Worm (Caenorhabditis elegans) whole organism, young adult: ENCODE results near the gene C45G9.15.
A peak's percentile ranks its signal among the peaks of the same experiment; 100 is the strongest.
"Not testable (repeated sequence)": the region's sequence is repeated elsewhere in the genome, so short reads cannot be mapped to it uniquely, and the experiment has no call there.

Experiments
- B0019.2 ChIP-seq: fragments of 200-800 bp; sonication (Bioruptor generic); conservative IDR thresholded peaks from 2 replicates; pipeline ENCODE4 v1.3.6; 2022; ENCODE audit warnings: missing genetic modification reagents, missing genetic modification characterization, missing compliant biosample characterization
- B0261.1 ChIP-seq: sonication (generic microtip); optimal IDR thresholded peaks from 2 replicates; lab custom pipeline; 2016; ENCODE audit warnings: mild to moderate bottlenecking, missing genetic modification characterization, moderate library complexity, missing compliant biosample characterization
- C06A6.2 ChIP-seq: fragments of 200-800 bp; sonication (Bioruptor generic); conservative IDR thresholded peaks from 2 replicates; pipeline ENCODE4 v1.3.6; 2022; ENCODE audit warnings: missing genetic modification characterization, missing compliant biosample characterization
- D2030.7 ChIP-seq: fragments of 200-800 bp; sonication (Bioruptor generic); IDR thresholded peaks from 2 replicates; pipeline ENCODE4 v1.3.6; 2022; ENCODE audit warnings: missing genetic modification reagents, missing genetic modification characterization, missing compliant biosample characterization
- F23B12.7 ChIP-seq: sonication (generic microtip); optimal IDR thresholded peaks from 2 replicates; lab custom pipeline; 2017; ENCODE audit warnings: missing genetic modification characterization, mild to moderate bottlenecking, missing compliant biosample characterization, antibody characterized with exemption, moderate library complexity; ENCODE audit not compliant: insufficient read depth
- F57C9.4 ChIP-seq: sonication (generic microtip); optimal IDR thresholded peaks from 2 replicates; lab custom pipeline; 2017; ENCODE audit warnings: mild to moderate bottlenecking, missing genetic modification characterization, missing compliant biosample characterization
- Y53G8AR.9 ChIP-seq: fragments of 200-800 bp; sonication (Bioruptor generic); conservative IDR thresholded peaks from 2 replicates; pipeline ENCODE4 v1.3.6; 2022; ENCODE audit warnings: missing genetic modification reagents, missing genetic modification characterization, missing compliant biosample characterization
- Y56A3A.18 ChIP-seq: fragments of 200-800 bp; sonication (Bioruptor generic); IDR thresholded peaks from 2 replicates; pipeline ENCODE4 v1.3.6; 2022; ENCODE audit warnings: missing genetic modification reagents, missing genetic modification characterization, missing compliant biosample characterization
- Y95B8A.8 ChIP-seq: fragments of 200-800 bp; sonication (Bioruptor generic); IDR thresholded peaks from 2 replicates; pipeline ENCODE4 v1.3.6; 2022; ENCODE audit warnings: missing genetic modification reagents, missing genetic modification characterization, missing compliant biosample characterization
- akir-1 ChIP-seq: fragments of 200-800 bp; sonication (Bioruptor generic); optimal IDR thresholded peaks from 2 replicates; lab custom pipeline; 2018; ENCODE audit warnings: mild to moderate bottlenecking, missing genetic modification characterization, moderate library complexity, missing compliant biosample characterization
- aptf-2 ChIP-seq: fragments of 200-800 bp; sonication (Bioruptor generic); conservative IDR thresholded peaks from 2 replicates; pipeline ENCODE4 v1.3.6; 2022; ENCODE audit warnings: missing genetic modification reagents, missing genetic modification characterization, missing compliant biosample characterization
- athp-1 ChIP-seq: sonication (generic microtip); optimal IDR thresholded peaks from 2 replicates; lab custom pipeline; 2017; ENCODE audit warnings: mild to moderate bottlenecking, missing genetic modification characterization, missing compliant biosample characterization
- attf-6 ChIP-seq: fragments of 200-800 bp; sonication (Bioruptor generic); IDR thresholded peaks from 2 replicates; pipeline ENCODE4 v1.3.6; 2022; ENCODE audit warnings: missing genetic modification reagents, missing genetic modification characterization, missing compliant biosample characterization
- bed-2 ChIP-seq: fragments of 200-800 bp; sonication (Bioruptor generic); IDR thresholded peaks from 2 replicates; pipeline ENCODE4 v1.3.6; 2022; ENCODE audit warnings: missing genetic modification reagents, missing genetic modification characterization, missing compliant biosample characterization
- cebp-1 ChIP-seq, 2 experiments: fragments of 200-800 bp in 1 of 2; sonication (Bioruptor generic) in 1 of 2; sonication (generic microtip) in 1 of 2; IDR thresholded peaks in 1 of 2; optimal IDR thresholded peaks in 1 of 2; 2 replicates each; pipeline versions ENCODE4 v1.3.6 to Lab custom; 2017 to 2022; ENCODE audit warnings: missing compliant biosample characterization in 2 of 2, missing genetic modification characterization in 2 of 2, mild to moderate bottlenecking in 1 of 2, missing genetic modification reagents in 1 of 2, moderate library complexity in 1 of 2
- cebp-2 ChIP-seq: fragments of 200-800 bp; sonication (Bioruptor generic); IDR thresholded peaks from 2 replicates; pipeline ENCODE4 v1.3.6; 2022; ENCODE audit warnings: missing genetic modification characterization, missing compliant biosample characterization
- ceh-40 ChIP-seq: fragments of 200-800 bp; sonication (Bioruptor generic); IDR thresholded peaks from 2 replicates; pipeline ENCODE4 v1.3.6; 2022; ENCODE audit warnings: missing genetic modification characterization, missing compliant biosample characterization
- ceh-91 ChIP-seq: fragments of 200-800 bp; sonication (Bioruptor generic); IDR thresholded peaks from 2 replicates; pipeline ENCODE4 v1.3.6; 2022; ENCODE audit warnings: missing genetic modification reagents, missing genetic modification characterization, missing compliant biosample characterization
- chd-7 ChIP-seq: sonication (generic microtip); optimal IDR thresholded peaks from 2 replicates; lab custom pipeline; 2016; ENCODE audit warnings: mild to moderate bottlenecking, missing genetic modification characterization, moderate library complexity, missing compliant biosample characterization
- dox-1 ChIP-seq: fragments of 200-800 bp; sonication (Bioruptor generic); IDR thresholded peaks from 2 replicates; pipeline ENCODE4 v1.3.6; 2022; ENCODE audit warnings: missing genetic modification reagents, missing genetic modification characterization, missing compliant biosample characterization
- egl-18 ChIP-seq: fragments of 200-800 bp; sonication (Bioruptor generic); IDR thresholded peaks from 2 replicates; pipeline ENCODE4 v1.3.6; 2022; ENCODE audit warnings: missing genetic modification reagents, missing genetic modification characterization, missing compliant biosample characterization
- egrh-3 ChIP-seq: fragments of 200-800 bp; sonication (Bioruptor generic); IDR thresholded peaks from 2 replicates; pipeline ENCODE4 v1.3.6; 2022; ENCODE audit warnings: missing genetic modification reagents, missing genetic modification characterization, missing compliant biosample characterization
- ekl-4 ChIP-seq: fragments of 200-800 bp; sonication (Bioruptor generic); IDR thresholded peaks from 2 replicates; pipeline ENCODE4 v1.3.6; 2022; ENCODE audit warnings: missing genetic modification reagents, missing genetic modification characterization, missing compliant biosample characterization
- fkh-3 ChIP-seq: sonication (generic microtip); optimal IDR thresholded peaks from 2 replicates; lab custom pipeline; 2016; ENCODE audit warnings: mild to moderate bottlenecking, missing genetic modification characterization, missing compliant biosample characterization
- hmg-1.2 ChIP-seq: fragments of 200-800 bp; sonication (Bioruptor generic); IDR thresholded peaks from 2 replicates; pipeline ENCODE4 v1.3.6; 2022; ENCODE audit warnings: missing genetic modification reagents, missing genetic modification characterization, missing compliant biosample characterization
- let-526 ChIP-seq: fragments of 200-800 bp; sonication (Bioruptor generic); IDR thresholded peaks from 2 replicates; pipeline ENCODE4 v1.3.6; 2022; ENCODE audit warnings: missing genetic modification reagents, missing genetic modification characterization, missing compliant biosample characterization
- lsl-1 ChIP-seq: fragments of 200-800 bp; sonication (Bioruptor generic); optimal IDR thresholded peaks from 2 replicates; lab custom pipeline; 2018; ENCODE audit warnings: mild to moderate bottlenecking, missing genetic modification characterization, moderate library complexity, missing compliant biosample characterization
- madf-3 ChIP-seq: fragments of 200-800 bp; sonication (Bioruptor generic); IDR thresholded peaks from 2 replicates; pipeline ENCODE4 v1.3.6; 2022; ENCODE audit warnings: missing genetic modification reagents, missing genetic modification characterization, missing compliant biosample characterization
- madf-8 ChIP-seq: fragments of 200-800 bp; sonication (Bioruptor generic); conservative IDR thresholded peaks from 2 replicates; pipeline ENCODE4 v1.3.6; 2022; ENCODE audit warnings: missing genetic modification reagents, missing genetic modification characterization, missing compliant biosample characterization
- mcd-1 ChIP-seq: fragments of 200-800 bp; sonication (Bioruptor generic); IDR thresholded peaks from 2 replicates; pipeline ENCODE4 v1.3.6; 2022; ENCODE audit warnings: missing genetic modification reagents, missing genetic modification characterization, missing compliant biosample characterization
- mes-4 ChIP-seq: sonication (generic microtip); optimal IDR thresholded peaks from 2 replicates; lab custom pipeline; 2016; ENCODE audit warnings: missing genotype, missing genetic modification characterization, missing compliant biosample characterization
- nhr-120 ChIP-seq: fragments of 200-800 bp; sonication (Bioruptor generic); IDR thresholded peaks from 2 replicates; pipeline ENCODE4 v1.3.6; 2022; ENCODE audit warnings: missing genetic modification characterization, missing compliant biosample characterization
- nhr-80 ChIP-seq: sonication (generic microtip); optimal IDR thresholded peaks from 2 replicates; lab custom pipeline; 2016; ENCODE audit warnings: missing genetic modification characterization, missing compliant biosample characterization
- rpc-1 ChIP-seq, 2 experiments: fragments of 150-350 bp in 1 of 2; sonication (generic microtip) in 1 of 2; optimal IDR thresholded peaks; 2 replicates each; lab custom pipeline; 2014 to 2018; ENCODE audit warnings: missing biosample characterization in 1 of 2, missing genetic modification characterization in 1 of 2, missing genetic modification reagents in 1 of 2, missing genotype in 1 of 2
- sea-2 ChIP-seq: fragments of 200-800 bp; sonication (Bioruptor generic); IDR thresholded peaks from 2 replicates; pipeline ENCODE4 v1.3.6; 2022; ENCODE audit warnings: missing genetic modification characterization, missing compliant biosample characterization
- somi-1 ChIP-seq: fragments of 200-800 bp; sonication (Bioruptor generic); optimal IDR thresholded peaks from 2 replicates; lab custom pipeline; 2018; ENCODE audit warnings: mild to moderate bottlenecking, missing genetic modification characterization, missing compliant biosample characterization
- tbp1 ChIP-seq: fragments of 200-800 bp; sonication (Bioruptor generic); optimal IDR thresholded peaks from 2 replicates; lab custom pipeline; 2018; ENCODE audit warnings: mild to moderate bottlenecking, missing genetic modification characterization, missing compliant biosample characterization
- ztf-18 ChIP-seq: sonication (generic microtip); optimal IDR thresholded peaks from 2 replicates; lab custom pipeline; 2016; ENCODE audit warnings: missing genotype, mild to moderate bottlenecking, missing genetic modification characterization, missing compliant biosample characterization
- ztf-25 ChIP-seq: fragments of 200-800 bp; sonication (Bioruptor generic); IDR thresholded peaks from 2 replicates; pipeline ENCODE4 v1.3.6; 2022; ENCODE audit warnings: missing genetic modification reagents, missing genetic modification characterization, missing compliant biosample characterization
- ztf-26 ChIP-seq: sonication (generic microtip); optimal IDR thresholded peaks from 2 replicates; lab custom pipeline; 2017; ENCODE audit warnings: missing genetic modification characterization, missing compliant biosample characterization
- ztf-28 ChIP-seq: fragments of 200-800 bp; sonication (Bioruptor generic); IDR thresholded peaks from 2 replicates; pipeline ENCODE4 v1.3.6; 2022; ENCODE audit warnings: missing genetic modification reagents, missing genetic modification characterization, missing compliant biosample characterization

Gene C45G9.15

ce11 chrIII:5031375-5031836 lies 20.4 kb downstream of the C45G9.15 start (continued):
- peak; percentile 39 for TF ChIP-seq akir-1 (GFP tag; lab: Kevin White, UChicago)
- 0 out of 2 replicates have a peak, but pooled peaks have one; percentile 17 for TF ChIP-seq ztf-25
- peak; percentile 89 for TF ChIP-seq nhr-80 (tag; lab: Kevin White, UChicago)
- TF ChIP-seq ztf-18 (tag; lab: Kevin White, UChicago), result peak; percentile 87
- TF ChIP-seq D2030.7, result peak; percentile 90
- peak; percentile 84 for TF ChIP-seq sea-2 (GFP tag; lab: Robert Waterston, UW)
- peak; percentile 79 for TF ChIP-seq B0261.1 (tag; lab: Kevin White, UChicago)
- 0 out of 2 replicates have a peak, but pooled peaks have one; percentile 27 for TF ChIP-seq madf-8 (GFP tag; lab: Robert Waterston, UW)
- TF ChIP-seq egrh-3 (GFP tag; lab: Robert Waterston, UW), result peak; percentile 84
- TF ChIP-seq chd-7, result peak; percentile 79
- TF ChIP-seq ceh-40 (GFP tag; lab: Robert Waterston, UW), result 0 out of 2 replicates have a peak, but pooled peaks have one; percentile 49
- 0 out of 2 replicates have a peak, but pooled peaks have one; percentile 19 for TF ChIP-seq nhr-120 (GFP tag; lab: Robert Waterston, UW)
- peak; percentile 55; the same call in 1 of the 2 replicates for TF ChIP-seq aptf-2 (GFP tag; lab: Robert Waterston, UW)
- TF ChIP-seq ztf-28 (GFP tag; lab: Robert Waterston, UW), result 0 out of 2 replicates have a peak, but pooled peaks have one; percentile 61
- peak; percentile 72; the same call in 1 of the 2 replicates for TF ChIP-seq C06A6.2
- peak; percentile 62; the same call in 1 of the 2 replicates for TF ChIP-seq madf-3 (GFP tag; lab: Robert Waterston, UW)
- TF ChIP-seq rpc-1 (optimal IDR thresholded peaks at IDR 0.05; lab: Kevin White, UChicago), result peak; percentile 71
- peak; percentile 63 for TF ChIP-seq rpc-1 (tag; optimal IDR thresholded peaks at IDR 0.05; lab: Kevin White, UChicago)
- 0 out of 2 replicates have a peak, but pooled peaks have one; percentile 14 for TF ChIP-seq bed-2 (GFP tag; lab: Robert Waterston, UW)
- peak; percentile 46 for TF ChIP-seq athp-1 (tag; lab: Kevin White, UChicago)
- TF ChIP-seq egl-18 (GFP tag; lab: Robert Waterston, UW), result 0 out of 2 replicates have a peak, but pooled peaks have one; percentile 58
- TF ChIP-seq ekl-4 (GFP tag; lab: Robert Waterston, UW), result peak; percentile 87
- peak; percentile 64 for TF ChIP-seq fkh-3 (tag; lab: Kevin White, UChicago)
- TF ChIP-seq hmg-1.2 (GFP tag; lab: Robert Waterston, UW), result peak; percentile 80
- peak; percentile 34; the same call in 1 of the 2 replicates for TF ChIP-seq cebp-2 (GFP tag; lab: Robert Waterston, UW)
- TF ChIP-seq mes-4 (tag; lab: Kevin White, UChicago), result peak; percentile 54
- peak; percentile 85 for TF ChIP-seq tbp1 (GFP tag; lab: Kevin White, UChicago)
- TF ChIP-seq B0019.2, result peak; percentile 60; the same call in 1 of the 2 replicates
- TF ChIP-seq let-526 (GFP tag; lab: Robert Waterston, UW), result peak; percentile 59; the same call in 1 of the 2 replicates
- TF ChIP-seq lsl-1 (GFP tag; lab: Kevin White, UChicago), result peak; percentile 55
- peak; percentile 84 for TF ChIP-seq mcd-1 (GFP tag; lab: Robert Waterston, UW)
- peak; percentile 84; the same call in 1 of the 2 replicates for TF ChIP-seq Y56A3A.18 (GFP tag; lab: Robert Waterston, UW)
- peak; percentile 78 for TF ChIP-seq ztf-26 (tag; lab: Kevin White, UChicago)
- TF ChIP-seq ceh-91 (GFP tag; lab: Robert Waterston, UW), result peak; percentile 66
- 0 out of 2 replicates have a peak, but pooled peaks have one; percentile 73 for TF ChIP-seq Y95B8A.8 (GFP tag; lab: Robert Waterston, UW)
- TF ChIP-seq Y53G8AR.9 (GFP tag; lab: Robert Waterston, UW), result peak; percentile 74
- peak; percentile 21 for TF ChIP-seq F57C9.4 (tag; lab: Kevin White, UChicago)
- 0 out of 2 replicates have a peak, but pooled peaks have one; percentile 45 for TF ChIP-seq cebp-1 (GFP tag; IDR thresholded peaks at IDR 0.05; lab: Robert Waterston, UW)
- TF ChIP-seq cebp-1 (tag; optimal IDR thresholded peaks at IDR 0.05; lab: Kevin White, UChicago), result not testable (repeated sequence)
- TF ChIP-seq somi-1 (GFP tag; lab: Kevin White, UChicago), result peak; percentile 55
- peak; percentile 98 for TF ChIP-seq dox-1 (GFP tag; lab: Robert Waterston, UW)
- TF ChIP-seq attf-6, result 0 out of 2 replicates have a peak, but pooled peaks have one; percentile 57
- TF ChIP-seq F23B12.7 (tag; lab: Kevin White, UChicago), result peak; percentile 19
- TF ChIP-seq, all 124 proteins: peak for 87; not testable (repeated sequence) for 37
